Worm (Caenorhabditis elegans) whole organism, dauer: ENCODE measurements around the gene C49C3.15.
"Not testable (repeated sequence)": the region's sequence is repeated elsewhere in the genome, so short reads cannot be mapped to it uniquely, and the experiment has no call there.

Experiments used
- unc-62 ChIP-seq: sonication (generic microtip); optimal IDR thresholded peaks from 2 replicates; lab custom pipeline; 2017; ENCODE audit warnings: missing biosample characterization, missing genetic modification reagents, missing genetic modification characterization

The C49C3.15 gene

ce11 chrIV:17333542-17334281, at the start of gene C49C3.15:
Gene C49C3.15, plus strand, starts transcription at chrIV:17334231.
- TF ChIP-seq unc-62 (GFP tag; lab: Kevin White, UChicago): no peak

ce11 chrIV:17285263-17285662, 48.8 kb upstream of the C49C3.15 start:
- no peak for TF ChIP-seq unc-62 (GFP tag; lab: Kevin White, UChicago)

- TF ChIP-seq unc-62 (GFP tag; lab: Kevin White, UChicago): no peak
These were observed 45.9 kb upstream of the C49C3.15 start, which contains the start of gene zipt-7.1 for ce11 chrIV:17287908-17288675. Gene zipt-7.1, minus strand, starts transcription at chrIV:17288139.

ce11 chrIV:17291629-17292199, 42.3 kb upstream of the C49C3.15 start, which contains the start of the genes T28F3.11 and slc-17.4:
Gene T28F3.11, minus strand, starts transcription at chrIV:17291679.
Gene slc-17.4, minus strand, starts transcription at chrIV:17291733.
- TF ChIP-seq unc-62 (GFP tag; lab: Kevin White, UChicago): no peak

- no peak for TF ChIP-seq unc-62 (GFP tag; lab: Kevin White, UChicago)
These were observed 41.7 kb upstream of the C49C3.15 start for ce11 chrIV:17292350-17292749.

ce11 chrIV:17293068-17293467, 41.0 kb upstream of the C49C3.15 start:
- no peak for TF ChIP-seq unc-62 (GFP tag; lab: Kevin White, UChicago)

- TF ChIP-seq unc-62 (GFP tag; lab: Kevin White, UChicago): no peak
These were observed 40.4 kb upstream of the C49C3.15 start for ce11 chrIV:17293679-17294078.

- TF ChIP-seq unc-62 (GFP tag; lab: Kevin White, UChicago): no peak
These were observed 39.5 kb upstream of the C49C3.15 start, which contains the start of gene T28F3.5 for ce11 chrIV:17294489-17294888. Gene T28F3.5, plus strand, starts transcription at chrIV:17294789.

ce11 chrIV:17301933-17302332, 32.1 kb upstream of the C49C3.15 start, which contains the start of gene ifta-2:
Gene ifta-2, minus strand, starts transcription at chrIV:17302033.
- TF ChIP-seq unc-62 (GFP tag; lab: Kevin White, UChicago): no peak

ce11 chrIV:17307223-17307622, 26.8 kb upstream of the C49C3.15 start, which contains the start of gene T28F3.8:
Gene T28F3.8, minus strand, starts transcription at chrIV:17307323.
- not testable (repeated sequence) for TF ChIP-seq unc-62 (GFP tag; lab: Kevin White, UChicago)

- TF ChIP-seq unc-62 (GFP tag; lab: Kevin White, UChicago): no peak
These were observed 25.8 kb upstream of the C49C3.15 start, which contains the start of gene T28F3.9 for ce11 chrIV:17308211-17308610. Gene T28F3.9, plus strand, starts transcription at chrIV:17308511.

- no peak for TF ChIP-seq unc-62 (GFP tag; lab: Kevin White, UChicago)
These were observed 22.2 kb upstream of the C49C3.15 start, which contains the start of gene snf-9 for ce11 chrIV:17311842-17312241. Gene snf-9, plus strand, starts transcription at chrIV:17312142.

- TF ChIP-seq unc-62 (GFP tag; lab: Kevin White, UChicago): no peak
These were observed 17.6 kb upstream of the C49C3.15 start, which contains the start of gene C49C3.20 for ce11 chrIV:17316398-17316797. Gene C49C3.20, minus strand, starts transcription at chrIV:17316498.

ce11 chrIV:17320445-17320844, 13.6 kb upstream of the C49C3.15 start, which contains the start of gene C49C3.4:
Gene C49C3.4, plus strand, starts transcription at chrIV:17320795.
- no peak for TF ChIP-seq unc-62 (GFP tag; lab: Kevin White, UChicago)

- TF ChIP-seq unc-62 (GFP tag; lab: Kevin White, UChicago): no peak
These were observed 5.2 kb upstream of the C49C3.15 start, which contains the start of gene ceh-88 for ce11 chrIV:17328834-17329233. Gene ceh-88, plus strand, starts transcription at chrIV:17329188.
